Fruit fly (Drosophila melanogaster) whole organism, embryonic: ENCODE results near the gene Gga.
A peak's percentile ranks its signal among the peaks of the same experiment; 100 is the strongest.

Experiments
- Ada2b ChIP-seq: fragments of 200-800 bp; sonication (Bioruptor generic); IDR thresholded peaks from 2 replicates; pipeline ENCODE4 v1.3.6; 2022; ENCODE audit warnings: missing biosample characterization, missing genetic modification characterization
- Atf3 ChIP-seq: fragments of 200-800 bp; sonication (Bioruptor generic); optimal IDR thresholded peaks from 3 replicates; lab custom pipeline; 2016; ENCODE audit warnings: missing biosample characterization, missing genetic modification characterization
- Bdp1 ChIP-seq: fragments of 200-800 bp; sonication (Bioruptor generic); optimal IDR thresholded peaks from 3 replicates; lab custom pipeline; 2016; ENCODE audit warnings: missing biosample characterization, missing genetic modification characterization
- Bgb ChIP-seq: fragments of 200-800 bp; sonication (Bioruptor generic); IDR thresholded peaks from 2 replicates; pipeline ENCODE4 v1.3.6; 2022; ENCODE audit warnings: missing biosample characterization, missing genetic modification characterization; ENCODE audit not compliant: partially characterized antibody
- C15 ChIP-seq: fragments of 200-800 bp; sonication (Bioruptor generic); IDR thresholded peaks from 3 replicates; pipeline ENCODE4 v1.3.6; 2022; ENCODE audit warnings: missing biosample characterization, missing genetic modification characterization
- CG10274 ChIP-seq: fragments of 200-800 bp; sonication (Bioruptor generic); optimal IDR thresholded peaks from 3 replicates; lab custom pipeline; 2017; ENCODE audit warnings: missing biosample characterization, mild to moderate bottlenecking, missing genetic modification characterization
- CG12155 ChIP-seq: fragments of 200-800 bp; sonication (Bioruptor generic); optimal IDR thresholded peaks from 3 replicates; lab custom pipeline; 2016; ENCODE audit warnings: missing biosample characterization, missing genetic modification characterization
- CG13123 ChIP-seq: fragments of 200-800 bp; sonication (Bioruptor generic); optimal IDR thresholded peaks from 2 replicates; lab custom pipeline; 2016; ENCODE audit warnings: missing biosample characterization, missing genetic modification characterization
- CG13287 ChIP-seq: fragments of 200-800 bp; sonication (Bioruptor generic); IDR thresholded peaks from 2 replicates; pipeline ENCODE4 v1.3.6; 2022; ENCODE audit warnings: missing biosample characterization, missing genetic modification characterization; ENCODE audit not compliant: partially characterized antibody
- CG13296 ChIP-seq: fragments of 200-800 bp; sonication (Bioruptor generic); optimal IDR thresholded peaks from 3 replicates; lab custom pipeline; 2018; ENCODE audit warnings: missing biosample characterization, mild to moderate bottlenecking, missing genetic modification characterization
- CG1603 ChIP-seq: fragments of 200-800 bp; sonication (Bioruptor generic); optimal IDR thresholded peaks from 2 replicates; lab custom pipeline; 2019; ENCODE audit warnings: missing biosample characterization, mild to moderate bottlenecking, missing genetic modification characterization, moderate library complexity
- CG16779 ChIP-seq: fragments of 200-800 bp; sonication (Bioruptor generic); IDR thresholded peaks from 2 replicates; pipeline ENCODE4 v1.3.6; 2022; ENCODE audit warnings: missing biosample characterization, missing genetic modification characterization
- CG16813 ChIP-seq: fragments of 200-800 bp; sonication (Bioruptor generic); IDR thresholded peaks from 3 replicates; pipeline ENCODE4 v1.3.6; 2022; ENCODE audit warnings: missing biosample characterization, missing genetic modification characterization; ENCODE audit not compliant: partially characterized antibody
- CG16815 ChIP-seq: fragments of 200-800 bp; sonication (Bioruptor generic); optimal IDR thresholded peaks from 3 replicates; lab custom pipeline; 2017; ENCODE audit warnings: missing biosample characterization, mild to moderate bottlenecking, missing genetic modification characterization
- CG2116 ChIP-seq: fragments of 200-800 bp; sonication (Bioruptor generic); optimal IDR thresholded peaks from 3 replicates; lab custom pipeline; 2018; ENCODE audit warnings: missing biosample characterization, mild to moderate bottlenecking, missing genetic modification characterization
- CG2120 ChIP-seq: fragments of 200-800 bp; sonication (Bioruptor generic); optimal IDR thresholded peaks from 3 replicates; lab custom pipeline; 2016; ENCODE audit warnings: missing biosample characterization, missing genetic modification characterization
- CG31224 ChIP-seq: fragments of 200-800 bp; sonication (Bioruptor generic); IDR thresholded peaks from 2 replicates; pipeline ENCODE4 v1.3.6; 2022; ENCODE audit warnings: missing biosample characterization, missing genetic modification characterization
- CG32532 ChIP-seq: fragments of 200-800 bp; sonication (Bioruptor generic); IDR thresholded peaks from 2 replicates; pipeline ENCODE4 v1.3.6; 2022; ENCODE audit warnings: missing biosample characterization, missing genetic modification characterization
- CG4617 ChIP-seq: fragments of 200-800 bp; sonication (Bioruptor generic); optimal IDR thresholded peaks from 3 replicates; lab custom pipeline; 2016; ENCODE audit warnings: missing biosample characterization, missing genetic modification characterization, borderline replicate concordance
- CG4707 ChIP-seq: fragments of 200-800 bp; sonication (Bioruptor generic); optimal IDR thresholded peaks from 2 replicates; lab custom pipeline; 2018; ENCODE audit warnings: missing biosample characterization, mild to moderate bottlenecking, missing genetic modification characterization, moderate library complexity
- CG5953 ChIP-seq: fragments of 200-800 bp; sonication (Bioruptor generic); IDR thresholded peaks from 2 replicates; pipeline ENCODE4 v1.3.6; 2022; ENCODE audit warnings: missing biosample characterization, missing genetic modification characterization
- CG6654 ChIP-seq: fragments of 200-800 bp; sonication (Bioruptor generic); optimal IDR thresholded peaks from 2 replicates; lab custom pipeline; 2017; ENCODE audit warnings: missing biosample characterization, mild to moderate bottlenecking, missing genetic modification characterization
- CG6791 ChIP-seq: fragments of 200-800 bp; sonication (Bioruptor generic); IDR thresholded peaks from 3 replicates; pipeline ENCODE4 v1.3.6; 2022; ENCODE audit warnings: missing biosample characterization, missing genetic modification characterization; ENCODE audit not compliant: partially characterized antibody
- CG9932 ChIP-seq: fragments of 200-800 bp; sonication (Bioruptor generic); IDR thresholded peaks from 2 replicates; pipeline ENCODE4 v1.3.6; 2022; ENCODE audit warnings: missing biosample characterization, missing genetic modification characterization
- CoRest ChIP-seq: fragments of 200-800 bp; sonication (Bioruptor generic); optimal IDR thresholded peaks from 3 replicates; lab custom pipeline; 2018; ENCODE audit warnings: missing biosample characterization, mild to moderate bottlenecking, missing genetic modification characterization, moderate library complexity
- Doc2 ChIP-seq: fragments of 200-800 bp; sonication (Bioruptor generic); IDR thresholded peaks from 2 replicates; pipeline ENCODE4 v1.3.6; 2022; ENCODE audit warnings: missing biosample characterization, missing genetic modification characterization
- Hey ChIP-seq: fragments of 200-800 bp; sonication (Bioruptor generic); optimal IDR thresholded peaks from 3 replicates; lab custom pipeline; 2018; ENCODE audit warnings: missing biosample characterization, mild to moderate bottlenecking, missing genetic modification characterization
- Hr51 ChIP-seq, 2 experiments: fragments of 200-800 bp; sonication (Bioruptor generic); optimal IDR thresholded peaks; 2 replicates in 1 of 2; 3 replicates in 1 of 2; lab custom pipeline; 2016 to 2018; ENCODE audit warnings: missing biosample characterization in 2 of 2, missing genetic modification characterization in 2 of 2, mild to moderate bottlenecking in 1 of 2, moderate library complexity in 1 of 2
- MTF-1 ChIP-seq: fragments of 200-800 bp; sonication (Bioruptor generic); optimal IDR thresholded peaks from 2 replicates; lab custom pipeline; 2018; ENCODE audit warnings: missing biosample characterization, mild to moderate bottlenecking, missing genetic modification characterization, borderline replicate concordance
- Opbp ChIP-seq: fragments of 200-800 bp; sonication (Bioruptor generic); IDR thresholded peaks from 3 replicates; pipeline ENCODE4 v1.3.6; 2022; ENCODE audit warnings: missing biosample characterization, missing genetic modification characterization; ENCODE audit not compliant: partially characterized antibody
- PHDP ChIP-seq: fragments of 200-800 bp; sonication (Bioruptor generic); optimal IDR thresholded peaks from 3 replicates; lab custom pipeline; 2018; ENCODE audit warnings: missing biosample characterization, mild to moderate bottlenecking, missing genetic modification characterization, moderate library complexity
- Spps ChIP-seq: fragments of 200-800 bp; sonication (Bioruptor generic); optimal IDR thresholded peaks from 2 replicates; lab custom pipeline; 2018; ENCODE audit warnings: missing biosample characterization, mild to moderate bottlenecking, missing genetic modification characterization
- Taf1 ChIP-seq: fragments of 200-800 bp; sonication (Bioruptor generic); IDR thresholded peaks from 2 replicates; pipeline ENCODE4 v1.3.6; 2022; ENCODE audit warnings: missing biosample characterization, missing genetic modification characterization
- ac ChIP-seq: fragments of 200-800 bp; sonication (Bioruptor generic); optimal IDR thresholded peaks from 3 replicates; lab custom pipeline; 2017; ENCODE audit warnings: missing biosample characterization, mild to moderate bottlenecking, missing genetic modification characterization
- bbx ChIP-seq: fragments of 200-800 bp; sonication (Bioruptor generic); IDR thresholded peaks from 2 replicates; pipeline ENCODE4 v1.3.6; 2022; ENCODE audit warnings: missing biosample characterization, missing genetic modification characterization; ENCODE audit not compliant: partially characterized antibody
- cas ChIP-seq: fragments of 200-800 bp; sonication (Bioruptor generic); IDR thresholded peaks from 2 replicates; pipeline ENCODE4 v1.3.6; 2022; ENCODE audit warnings: missing biosample characterization, missing genetic modification characterization
- caup ChIP-seq: fragments of 200-800 bp; sonication (Bioruptor generic); optimal IDR thresholded peaks from 3 replicates; lab custom pipeline; 2017; ENCODE audit warnings: missing biosample characterization, mild to moderate bottlenecking, missing genetic modification characterization, moderate library complexity; ENCODE audit not compliant: severe bottlenecking
- cg ChIP-seq: fragments of 200-800 bp; sonication (Bioruptor generic); optimal IDR thresholded peaks from 3 replicates; lab custom pipeline; 2019; ENCODE audit warnings: missing biosample characterization, mild to moderate bottlenecking, missing genetic modification characterization, moderate library complexity
- ci ChIP-seq: fragments of 200-800 bp; sonication (Bioruptor generic); IDR thresholded peaks from 3 replicates; pipeline ENCODE4 v1.3.6; 2022; ENCODE audit warnings: missing biosample characterization, missing genetic modification characterization
- dati ChIP-seq: fragments of 200-800 bp; sonication (Bioruptor generic); IDR thresholded peaks from 2 replicates; pipeline ENCODE4 v1.3.6; 2022; ENCODE audit warnings: missing biosample characterization, missing genetic modification characterization
- exex ChIP-seq: fragments of 200-800 bp; sonication (Bioruptor generic); optimal IDR thresholded peaks from 4 replicates; lab custom pipeline; 2018; ENCODE audit warnings: missing biosample characterization, mild to moderate bottlenecking, missing genetic modification characterization, moderate library complexity
- fru ChIP-seq: fragments of >200 bp; optimal IDR thresholded peaks from 2 replicates; lab custom pipeline; 2017
- gem ChIP-seq: fragments of 200-800 bp; sonication (Bioruptor generic); optimal IDR thresholded peaks from 2 replicates; lab custom pipeline; 2019; ENCODE audit warnings: missing biosample characterization, mild to moderate bottlenecking, missing genetic modification characterization, moderate library complexity
- pan ChIP-seq, 4 experiments: fragments of >200 bp in 3 of 4; fragments of 200-800 bp in 1 of 4; sonication (Bioruptor generic) in 1 of 4; optimal IDR thresholded peaks in 3 of 4; IDR thresholded peaks in 1 of 4; 2 replicates each; pipeline versions ENCODE4 v1.3.6 to Lab custom; 2017 to 2022; ENCODE audit warnings: missing biosample characterization in 2 of 4, missing genetic modification characterization in 2 of 4, mixed read lengths in 1 of 4
- pfk ChIP-seq: fragments of 200-800 bp; sonication (Bioruptor generic); optimal IDR thresholded peaks from 2 replicates; lab custom pipeline; 2018; ENCODE audit warnings: missing biosample characterization, mild to moderate bottlenecking, missing genetic modification characterization, moderate library complexity
- sr ChIP-seq: fragments of 200-800 bp; sonication (Bioruptor generic); IDR thresholded peaks from 3 replicates; pipeline ENCODE4 v1.3.6; 2022; ENCODE audit warnings: missing biosample characterization, missing genetic modification characterization
- trem ChIP-seq: fragments of 200-800 bp; optimal IDR thresholded peaks from 3 replicates; lab custom pipeline; 2019; ENCODE audit warnings: missing biosample characterization, mild to moderate bottlenecking, missing genetic modification characterization, moderate library complexity
- usp ChIP-seq: fragments of >200 bp; optimal IDR thresholded peaks from 2 replicates; lab custom pipeline; 2017; ENCODE audit warnings: missing biosample characterization, missing genetic modification characterization
- wor ChIP-seq: fragments of 200-800 bp; sonication (Bioruptor generic); IDR thresholded peaks from 2 replicates; pipeline ENCODE4 v1.3.6; 2022; ENCODE audit warnings: missing biosample characterization, missing genetic modification characterization

The Gga gene

DNA sequence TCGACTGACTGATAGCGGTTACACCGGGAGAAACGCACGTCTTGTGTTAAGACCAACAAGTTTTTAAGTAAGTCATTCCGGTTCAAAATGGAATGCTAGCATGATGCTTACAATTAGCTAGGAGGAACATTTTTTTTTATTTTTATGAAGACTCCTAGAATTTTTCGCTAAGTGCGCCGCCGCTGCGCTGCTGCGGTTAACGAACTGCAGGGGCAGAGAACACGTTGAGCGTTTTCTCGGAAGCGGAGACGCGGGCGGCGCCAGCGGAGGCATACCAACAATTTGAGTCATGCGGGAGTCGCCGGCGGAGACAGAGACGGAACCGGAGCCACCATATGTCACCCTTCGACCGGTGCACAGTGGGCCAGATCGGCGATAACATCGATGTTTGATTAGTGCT, 45.2 kb downstream of the Gga start (continued):
- TF ChIP-seq CG2120 (GFP tag; lab: Kevin White, UChicago) (peak; percentile 95), Doc2 (GFP tag; lab: Robert Waterston, UW) (peak; percentile 90), Bdp1 (peak; percentile 91), cas (GFP tag; lab: Robert Waterston, UW) (peak; percentile 73; the same call in 1 of the 2 replicates), fru (lab: Kevin White, UChicago) (no peak), Hr51 (GFP tag; optimal IDR thresholded peaks at IDR 0.05; lab: Kevin White, UChicago) (peak; percentile 96), Bgb (no peak), CG32532 (peak; percentile 92), CG13287 (GFP tag; lab: Robert Waterston, UW) (peak; percentile 12; the same call in 1 of the 2 replicates), ci (GFP tag; lab: Robert Waterston, UW) (peak; percentile 99), sr (GFP tag; lab: Robert Waterston, UW) (peak; percentile 91), CG16779 (peak; percentile 94), bbx (GFP tag; lab: Robert Waterston, UW) (no peak), ac (GFP tag; lab: Kevin White, UChicago) (peak; percentile 79), dati (GFP tag; lab: Robert Waterston, UW) (peak; percentile 94), pfk (GFP tag; lab: Kevin White, UChicago) (no peak), CG16813 (GFP tag; lab: Robert Waterston, UW) (no peak), MTF-1 (GFP tag; lab: Kevin White, UChicago) (peak; percentile 91), wor (GFP tag; lab: Robert Waterston, UW) (peak; percentile 93), CG31224 (GFP tag; lab: Robert Waterston, UW) (peak; percentile 91), CoRest (tag; lab: Kevin White, UChicago) (peak; percentile 96), exex (peak; percentile 69), CG9932 (GFP tag; lab: Robert Waterston, UW) (peak; percentile 89), Spps (peak; percentile 92), Atf3 (GFP tag; lab: Kevin White, UChicago) (peak; percentile 98), CG16815 (GFP tag; lab: Kevin White, UChicago) (peak; percentile 90), PHDP (peak; percentile 94), C15 (GFP tag; lab: Robert Waterston, UW) (peak; percentile 92), CG5953 (peak; percentile 94), CG13296 (peak; percentile 96), CG10274 (GFP tag; lab: Kevin White, UChicago) (peak; percentile 90), CG12155 (GFP tag; lab: Kevin White, UChicago) (peak; percentile 93), CG6654 (GFP tag; lab: Kevin White, UChicago) (peak; percentile 85), CG4617 (GFP tag; lab: Kevin White, UChicago) (peak; percentile 92), pan (optimal IDR thresholded peaks at IDR 0.05; lab: Kevin White, UChicago) (no peak), pan (GFP tag; optimal IDR thresholded peaks at IDR 0.05 in 1 of 2, IDR thresholded peaks at IDR 0.05 in 1 of 2) (peak in 1 of 2 experiments; percentile 98), usp (GFP tag; lab: Kevin White, UChicago) (no peak), gem (peak; percentile 97), Taf1 (GFP tag; lab: Robert Waterston, UW) (peak; percentile 79), CG1603 (peak; percentile 93), cg (GFP tag; lab: Kevin White, UChicago) (no peak), CG13123 (peak; percentile 93), Opbp (no peak), Hey (tag; lab: Kevin White, UChicago) (peak; percentile 80), CG6791 (no peak), CG2116 (GFP tag; lab: Kevin White, UChicago) (peak; percentile 76), caup (GFP tag; lab: Kevin White, UChicago) (peak; percentile 95), CG4707 (GFP tag; lab: Kevin White, UChicago) (peak; percentile 90), Ada2b (peak; percentile 97), trem (peak; percentile 89)
